Fruit fly (Drosophila melanogaster) whole organism: ENCODE results near the gene CG6059.

Experiments
- CG8478 ChIP-seq: fragments of >200 bp; optimal IDR thresholded peaks from 2 replicates; lab custom pipeline; 2018; ENCODE audit warnings: inconsistent platforms
- Dll ChIP-seq: fragments of >200 bp; optimal IDR thresholded peaks from 2 replicates; lab custom pipeline; 2017
- EcR ChIP-seq, 2 experiments: fragments of >200 bp; optimal IDR thresholded peaks; 2 replicates each; lab custom pipeline; 2017; ENCODE audit warnings: missing biosample characterization in 2 of 2, missing genetic modification characterization in 2 of 2, missing genetic modification reagents in 2 of 2
- pan ChIP-seq: fragments of >200 bp; optimal IDR thresholded peaks from 2 replicates; lab custom pipeline; 2017
- psq ChIP-seq: fragments of >200 bp; optimal IDR thresholded peaks from 2 replicates; lab custom pipeline; 2017
- usp ChIP-seq: fragments of >200 bp; optimal IDR thresholded peaks from 2 replicates; lab custom pipeline; 2017; ENCODE audit warnings: missing biosample characterization, missing genetic modification characterization, mixed read lengths

Gene CG6059

DNA sequence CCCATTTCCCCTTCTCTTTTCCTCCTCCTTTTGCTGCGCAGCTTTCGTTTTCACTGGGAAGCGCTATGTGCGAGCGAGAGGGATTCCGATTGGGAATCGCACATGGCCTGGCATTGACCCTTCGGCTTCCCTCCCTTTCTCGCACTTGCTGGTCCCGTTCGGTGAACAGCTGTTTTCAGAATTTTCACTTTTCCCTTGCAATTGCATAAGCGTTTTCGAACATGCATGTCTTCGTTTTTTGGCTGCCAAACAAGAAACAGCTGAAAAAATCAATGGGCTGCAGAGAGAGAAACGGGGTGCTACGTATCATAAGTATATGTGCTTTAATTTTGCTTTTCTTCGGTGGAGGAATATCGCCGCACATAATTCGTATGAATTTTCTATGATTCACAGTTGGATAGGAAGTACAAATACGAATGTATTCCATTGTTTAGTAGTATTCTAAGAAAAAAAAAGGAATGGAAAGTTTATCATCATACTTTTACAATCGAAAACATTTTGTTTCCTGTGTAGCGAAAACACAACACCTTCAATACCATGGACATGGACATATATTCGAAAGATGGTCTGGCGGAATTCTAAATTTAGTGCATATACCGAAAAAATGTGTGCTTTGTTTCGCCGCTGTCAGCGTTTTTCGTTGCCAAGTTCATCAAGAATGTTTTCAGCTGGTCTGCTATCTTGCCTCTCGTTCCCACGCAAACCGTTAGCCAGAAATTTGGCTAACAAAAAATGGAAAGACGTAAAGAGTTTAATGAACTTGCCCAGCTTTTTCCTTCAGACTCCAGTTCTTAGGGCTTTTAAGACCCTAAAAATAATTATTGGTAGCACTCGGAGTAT lies 27.9 kb upstream of the CG6059 start:
- no peak for TF ChIP-seq usp (GFP tag; lab: Kevin White, UChicago)
- peak; percentile 47 for TF ChIP-seq pan (lab: Kevin White, UChicago)

DNA sequence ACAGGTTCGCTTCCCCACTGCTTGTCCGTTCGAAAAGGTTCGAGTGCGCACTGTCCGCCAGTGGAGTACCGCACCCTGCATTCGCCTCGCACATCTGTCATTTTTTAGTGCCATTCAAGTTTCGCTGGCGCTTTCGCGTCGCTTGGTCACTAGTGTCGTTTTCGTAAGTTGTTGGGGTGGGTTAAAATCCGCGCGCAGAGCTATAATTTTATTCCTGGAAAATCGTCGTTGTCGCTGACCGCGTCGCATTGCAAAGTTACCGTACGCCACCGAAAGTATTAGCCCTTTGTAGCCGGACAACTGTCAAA lies 27.0 kb upstream of the CG6059 start, which contains the start of gene Men-b:
Men-b (plus strand) TSS at position 147 of the 308 bp plus-strand sequence.
- TF ChIP-seq Dll (lab: Kevin White, UChicago) (no peak), CG8478 (no peak), psq (lab: Kevin White, UChicago) (no peak), usp (GFP tag; lab: Kevin White, UChicago) (no peak), EcR (GFP tag; optimal IDR thresholded peaks at IDR 0.05; lab: Kevin White, UChicago) (no peak)

DNA sequence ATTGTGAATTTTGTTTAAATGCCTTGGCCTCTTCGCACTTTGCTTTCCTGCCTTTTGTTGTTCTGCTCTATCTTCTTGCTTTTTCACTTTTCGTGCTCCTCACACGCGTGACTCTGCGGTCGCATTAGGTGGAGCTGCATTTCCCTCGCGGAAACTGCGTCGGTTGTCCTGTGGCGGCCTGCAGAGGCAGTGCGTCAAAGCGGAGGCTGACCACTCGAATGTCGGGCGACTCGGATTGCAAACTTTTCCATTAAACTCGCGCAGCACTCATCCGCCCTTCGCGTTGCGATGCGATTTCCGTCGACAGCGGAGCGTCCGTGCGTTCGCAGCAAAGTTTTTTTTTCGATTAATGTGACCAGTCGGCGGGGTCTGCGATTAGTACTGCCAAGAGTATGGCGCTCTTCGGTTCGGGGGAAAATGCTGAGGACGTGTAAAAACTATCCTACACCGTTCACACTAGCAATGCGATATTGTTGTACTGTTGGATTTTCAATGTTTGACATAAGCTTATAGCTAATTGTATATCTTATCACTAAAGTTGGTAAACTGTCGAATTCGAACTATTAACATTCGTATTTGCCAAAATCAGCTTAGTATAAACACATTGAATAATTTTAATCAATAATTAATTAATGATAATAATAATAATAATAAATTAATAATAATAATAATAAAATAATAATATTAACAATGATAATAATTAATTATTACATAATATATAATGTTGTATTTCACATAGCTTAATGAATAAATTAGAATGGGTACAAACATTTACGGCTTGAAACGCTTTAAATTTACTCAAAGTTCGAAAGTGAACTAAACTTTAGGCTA lies 26.4 kb upstream of the CG6059 start, which contains the start of gene CG6051:
CG6051 (minus strand) TSS at position 385 of the 831 bp plus-strand sequence.
- TF ChIP-seq usp (GFP tag; lab: Kevin White, UChicago) (no peak), pan (lab: Kevin White, UChicago) (no peak), CG8478 (no peak), EcR (GFP tag; optimal IDR thresholded peaks at IDR 0.05; lab: Kevin White, UChicago) (no peak), psq (lab: Kevin White, UChicago) (no peak), Dll (lab: Kevin White, UChicago) (no peak)

DNA sequence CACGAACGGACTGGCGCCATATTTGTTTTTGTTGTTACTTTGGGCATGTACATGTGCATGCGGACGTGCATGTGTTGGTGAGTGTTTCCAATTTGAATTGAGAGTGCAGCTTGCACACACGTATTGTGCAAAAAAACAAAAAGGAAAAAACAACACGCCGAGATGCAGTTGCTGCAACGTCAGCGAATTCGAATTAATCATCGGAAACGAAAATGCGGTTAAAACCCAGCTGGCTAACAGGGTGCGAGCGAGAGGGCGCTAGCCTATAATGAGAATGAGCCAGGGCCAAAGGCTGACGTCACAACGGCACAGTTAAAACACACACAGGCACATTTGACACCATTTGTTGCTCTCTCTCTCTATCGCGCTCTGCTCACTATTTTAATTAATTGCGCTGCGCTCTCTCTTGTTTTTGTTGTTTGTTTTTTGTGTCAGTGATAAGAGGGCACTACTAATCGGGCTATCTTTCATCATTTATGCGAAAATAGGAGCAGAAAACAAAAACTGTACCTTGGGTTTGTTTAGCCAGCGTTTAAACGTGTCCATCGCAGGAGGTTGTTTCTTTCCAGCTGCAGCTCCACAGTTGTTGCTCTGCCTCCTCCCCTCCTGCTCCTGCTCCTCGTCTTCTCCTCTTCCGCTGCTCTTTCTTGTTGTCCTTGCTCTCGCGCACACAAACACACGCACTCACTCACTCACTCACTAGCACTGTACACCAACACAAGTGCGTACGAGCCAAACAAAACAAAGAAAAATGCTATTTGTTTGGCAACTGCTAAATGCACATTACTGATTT lies 25.6 kb upstream of the CG6059 start:
- TF ChIP-seq usp (GFP tag; lab: Kevin White, UChicago) (no peak), pan (lab: Kevin White, UChicago) (no peak), EcR (GFP tag; optimal IDR thresholded peaks at IDR 0.05; lab: Kevin White, UChicago) (no peak), Dll (lab: Kevin White, UChicago) (peak; percentile 51), psq (lab: Kevin White, UChicago) (no peak), CG8478 (no peak)

DNA sequence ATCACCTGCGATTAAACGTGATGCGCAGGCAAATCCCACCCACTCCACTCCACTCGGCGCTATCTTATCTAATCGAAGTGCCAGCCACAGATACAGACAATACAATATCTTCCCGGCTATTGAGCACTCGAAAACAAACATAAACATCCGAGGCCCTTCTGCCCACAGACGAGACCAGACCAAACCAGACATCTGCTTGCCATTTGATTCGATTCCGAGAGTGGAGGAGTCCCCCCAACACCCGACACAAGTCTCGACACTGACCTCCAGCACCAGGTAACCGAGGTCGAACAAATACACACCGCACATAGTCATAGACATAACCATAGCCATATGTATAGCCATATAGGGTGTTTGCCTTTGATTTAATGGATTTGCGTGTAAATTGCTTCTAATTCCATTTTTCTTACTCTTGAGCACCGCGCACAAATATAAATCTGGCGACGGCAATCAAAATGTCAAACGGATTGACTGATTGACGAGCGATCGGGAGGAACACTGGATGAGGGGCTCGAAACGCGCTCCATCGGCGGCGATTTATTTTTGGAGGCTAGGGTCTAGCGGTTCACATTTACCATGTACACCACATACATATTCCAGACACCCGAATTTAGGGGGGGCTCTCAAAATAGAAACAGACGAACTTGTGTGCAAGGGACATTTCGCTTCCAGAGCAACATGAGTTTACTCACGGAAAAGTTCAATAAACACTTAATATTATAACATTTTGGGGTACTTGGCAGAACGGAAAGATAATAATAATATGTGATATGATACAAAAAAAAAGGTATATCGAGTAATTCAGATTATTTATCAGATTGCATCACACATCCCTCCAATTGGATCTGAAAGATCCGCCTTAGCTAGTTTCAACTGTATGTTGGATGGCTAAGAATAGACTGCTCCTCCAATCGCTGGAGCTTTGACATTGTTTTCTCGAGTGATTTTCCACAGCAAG lies 24.6 kb upstream of the CG6059 start:
- TF ChIP-seq CG8478 (no peak), Dll (lab: Kevin White, UChicago) (no peak), pan (lab: Kevin White, UChicago) (no peak), psq (lab: Kevin White, UChicago) (no peak), usp (GFP tag; lab: Kevin White, UChicago) (no peak), EcR (GFP tag; optimal IDR thresholded peaks at IDR 0.05; lab: Kevin White, UChicago) (no peak)

DNA sequence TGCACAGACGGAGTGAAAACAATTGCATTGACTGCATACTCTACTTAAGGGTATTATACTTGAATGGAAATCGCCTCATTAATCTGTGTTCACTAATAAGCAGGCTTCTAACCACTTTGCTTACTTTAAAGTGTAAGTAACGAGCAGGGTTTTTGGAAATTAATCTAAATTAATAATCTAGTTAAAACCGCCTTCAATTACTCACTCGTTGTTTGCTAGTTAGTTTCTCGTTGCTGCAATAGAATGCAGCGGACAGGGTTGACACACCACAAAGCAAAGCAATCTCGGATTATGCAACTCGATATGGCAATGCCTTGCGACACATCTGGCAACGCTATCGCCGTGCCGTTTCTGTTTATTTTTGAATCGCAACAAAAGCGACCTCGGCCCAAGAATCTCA lies 15.5 kb upstream of the CG6059 start:
- no peak for TF ChIP-seq EcR (GFP tag; optimal IDR thresholded peaks at IDR 0.05; lab: Kevin White, UChicago)

DNA sequence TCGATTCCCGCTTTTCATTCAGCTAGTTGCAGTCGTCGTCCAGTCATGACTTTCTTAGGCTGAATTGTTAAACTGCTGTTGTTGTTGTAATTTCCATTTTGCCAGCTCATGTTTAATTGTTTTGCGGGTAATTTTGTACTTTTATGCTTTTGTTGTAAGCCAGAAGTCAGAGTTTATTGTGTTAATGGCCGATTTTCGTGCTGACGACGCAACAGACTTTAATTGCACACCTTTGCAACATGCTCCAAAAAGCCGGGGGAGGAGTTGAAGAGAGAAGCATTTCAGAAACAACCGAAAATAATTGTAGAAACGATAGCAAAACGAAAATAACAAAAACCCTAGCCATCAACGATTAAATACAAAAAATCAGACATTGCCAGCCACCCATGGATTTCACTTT lies 14.2 kb upstream of the CG6059 start:
- TF ChIP-seq usp (GFP tag; lab: Kevin White, UChicago) = no peak
- TF ChIP-seq CG8478 = no peak
- no peak for TF ChIP-seq Dll (lab: Kevin White, UChicago)
- TF ChIP-seq EcR (GFP tag; optimal IDR thresholded peaks at IDR 0.05; lab: Kevin White, UChicago) = no peak
- TF ChIP-seq pan (lab: Kevin White, UChicago) = no peak
- no peak for TF ChIP-seq psq (lab: Kevin White, UChicago)

DNA sequence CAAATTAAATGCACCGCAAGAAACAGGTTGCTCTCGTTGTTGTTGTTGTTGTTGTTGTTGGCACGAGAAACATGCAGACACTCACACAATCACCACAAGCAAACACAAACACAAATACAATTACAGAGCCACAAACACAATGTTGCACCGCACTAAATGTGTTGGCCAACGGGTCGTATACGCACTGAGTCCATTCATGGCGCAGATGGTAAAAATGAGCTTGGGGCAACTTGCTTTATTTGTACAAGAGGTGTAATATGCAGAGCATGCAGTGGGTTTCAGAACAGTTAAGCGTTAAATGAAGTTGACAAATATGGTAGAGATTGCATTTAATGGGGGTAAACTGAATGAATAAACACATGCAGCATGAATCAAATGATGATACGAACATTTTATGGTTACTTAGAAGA lies 13.4 kb upstream of the CG6059 start:
- TF ChIP-seq Dll (lab: Kevin White, UChicago) (no peak), CG8478 (no peak), EcR (GFP tag; optimal IDR thresholded peaks at IDR 0.05; lab: Kevin White, UChicago) (no peak), pan (lab: Kevin White, UChicago) (no peak), psq (lab: Kevin White, UChicago) (no peak), usp (GFP tag; lab: Kevin White, UChicago) (no peak)

DNA sequence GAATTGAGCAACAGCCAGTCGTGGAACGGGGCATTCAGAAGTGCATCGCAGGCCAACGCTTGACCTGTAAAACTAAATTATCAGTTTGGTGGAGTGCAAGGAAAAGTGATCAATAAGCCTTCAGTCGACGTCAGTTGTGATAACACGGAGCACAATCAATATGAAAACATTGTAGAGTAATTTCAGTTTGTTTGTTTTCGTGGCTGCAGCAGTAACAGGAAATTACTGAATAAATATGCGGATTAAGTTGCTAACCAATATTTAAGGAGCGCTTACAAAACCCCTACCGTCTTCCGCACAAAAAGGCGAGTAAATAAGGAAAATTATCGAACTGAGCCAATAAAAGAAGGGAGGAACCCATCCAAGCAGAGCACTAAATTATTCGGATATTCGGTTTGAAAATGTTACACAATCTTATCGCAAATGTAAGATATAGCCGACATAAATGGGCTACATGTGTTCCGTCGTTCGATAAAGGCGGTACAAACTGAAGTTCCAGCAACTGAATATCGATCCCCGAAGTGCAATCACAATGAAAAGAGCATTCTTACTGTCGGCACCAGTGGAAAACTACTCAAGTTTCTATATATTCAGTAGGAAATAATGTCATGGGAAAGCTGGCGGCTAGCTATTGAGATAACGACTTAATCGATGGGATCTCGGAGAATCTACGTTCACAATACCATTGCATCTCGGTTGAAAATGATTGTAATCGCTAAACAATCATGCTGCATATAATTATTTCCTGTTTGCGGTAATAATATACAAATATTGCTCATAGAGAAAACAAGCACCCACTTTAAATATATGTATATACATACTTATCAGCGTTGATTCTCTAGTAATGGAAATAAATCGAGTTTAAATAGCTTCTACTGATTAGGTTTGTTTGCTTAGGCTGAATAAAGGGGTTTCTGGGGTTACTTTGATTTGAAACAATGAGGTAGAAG lies 11.5 kb upstream of the CG6059 start:
- TF ChIP-seq usp (GFP tag; lab: Kevin White, UChicago) = no peak
- no peak for TF ChIP-seq pan (lab: Kevin White, UChicago)
- TF ChIP-seq EcR (GFP tag; optimal IDR thresholded peaks at IDR 0.05; lab: Kevin White, UChicago) = no peak
- TF ChIP-seq CG8478 = no peak
- no peak for TF ChIP-seq psq (lab: Kevin White, UChicago)
- no peak for TF ChIP-seq Dll (lab: Kevin White, UChicago)
